Worm (Caenorhabditis elegans) whole organism, L1 larva: ENCODE results near the gene srj-53.

Experiments
- lin-13 ChIP-seq: fragments of 150-350 bp; optimal IDR thresholded peaks from 2 replicates; lab custom pipeline; 2014; ENCODE audit warnings: missing biosample characterization, missing genetic modification reagents, missing genetic modification characterization
- lin-39 ChIP-seq: fragments of 150-350 bp; optimal IDR thresholded peaks from 2 replicates; lab custom pipeline; 2014; ENCODE audit warnings: missing biosample characterization, missing genetic modification reagents, missing genetic modification characterization
- skn-1 ChIP-seq: fragments of 150-350 bp; optimal IDR thresholded peaks from 2 replicates; lab custom pipeline; 2014; ENCODE audit warnings: missing biosample characterization, missing genetic modification characterization
- ztf-4 ChIP-seq: fragments of 150-350 bp; optimal IDR thresholded peaks from 2 replicates; lab custom pipeline; 2014; ENCODE audit warnings: missing biosample characterization, missing genetic modification characterization

DNA sequence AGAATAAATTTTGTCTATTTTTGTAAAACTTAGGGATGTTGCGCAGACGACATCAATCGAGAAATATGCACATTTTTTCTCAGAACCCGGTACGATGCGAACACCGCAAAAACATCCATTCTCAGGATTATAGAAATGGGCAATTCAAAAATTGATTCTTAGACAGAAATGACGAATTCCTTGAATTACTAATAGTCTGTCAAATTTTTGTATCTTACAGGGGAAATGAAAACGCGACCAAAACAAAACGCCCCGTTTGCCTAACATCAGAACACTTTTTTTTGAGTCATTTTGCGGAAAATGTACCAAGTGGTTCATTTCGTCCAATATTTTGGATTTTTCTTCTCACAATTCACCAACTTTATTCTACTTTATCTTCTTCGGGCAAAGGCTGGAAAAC is 48.8 kb upstream of the srj-53 start, which contains the start of gene str-134:
- no peak for TF ChIP-seq lin-39 (tag; lab: Kevin White, UChicago)
- no peak for TF ChIP-seq skn-1 (tag; lab: Kevin White, UChicago)
- TF ChIP-seq lin-13 (GFP tag; lab: Kevin White, UChicago): no peak
- no peak for TF ChIP-seq ztf-4
